Fruit fly (Drosophila melanogaster) S2 (cell line): Measurements from ENCODE around the gene CG4456.

Experiments used
- CG8478 ChIP-seq: fragments of >200 bp; optimal IDR thresholded peaks from 2 replicates; lab custom pipeline; 2018
- CTCF ChIP-seq, 2 experiments: fragments of >200 bp; optimal IDR thresholded peaks; 2 replicates each; lab custom pipeline; 2018

DNA sequence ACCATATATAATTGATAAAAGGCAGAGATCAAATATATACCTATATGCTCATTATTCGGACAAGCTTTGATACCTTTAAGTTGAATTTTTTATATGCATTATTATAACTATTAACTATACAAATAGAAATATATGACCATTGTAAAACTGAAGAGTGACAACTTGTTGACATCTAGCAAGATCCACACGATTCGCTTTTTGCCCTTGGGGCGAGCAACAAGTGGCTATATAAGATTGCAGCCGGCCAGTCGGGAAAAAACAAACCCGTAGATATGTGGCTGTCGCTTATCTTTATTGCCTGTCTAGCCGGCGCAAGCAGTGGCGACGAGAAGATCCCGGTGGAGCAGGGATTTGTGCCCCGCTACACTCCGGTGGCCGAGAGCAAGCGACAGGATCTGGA is 10.6 kb upstream of the CG4456 start, which contains the start of gene CG34456:
- no peak for TF ChIP-seq CG8478 (lab: Kevin White, UChicago)
- TF ChIP-seq CTCF (optimal IDR thresholded peaks at IDR 0.05; lab: Kevin White, UChicago) = no peak
